Fruit fly (Drosophila melanogaster) whole organism, prepupa: ENCODE data around the gene Ugt36A1.

ENCODE experiments used
- Blimp-1 ChIP-seq: fragments of 200-800 bp; sonication (Bioruptor generic); optimal IDR thresholded peaks from 3 replicates; lab custom pipeline; 2017; ENCODE audit warnings: missing biosample characterization, missing genetic modification characterization, mild to moderate bottlenecking, moderate library complexity, missing genetic modification reagents
- CG10631 ChIP-seq: fragments of 200-800 bp; sonication (Bioruptor generic); optimal IDR thresholded peaks from 2 replicates; lab custom pipeline; 2016; ENCODE audit warnings: missing biosample characterization, missing genetic modification characterization
- CG11902 ChIP-seq: fragments of 200-800 bp; sonication (Bioruptor generic); optimal IDR thresholded peaks from 3 replicates; lab custom pipeline; 2016; ENCODE audit warnings: missing biosample characterization, missing genetic modification characterization
- CG15336 ChIP-seq: fragments of 200-800 bp; sonication (Bioruptor generic); IDR thresholded peaks from 2 replicates; pipeline ENCODE4 v1.3.6; 2022; ENCODE audit warnings: missing biosample characterization, missing genetic modification characterization
- CG1621 ChIP-seq: fragments of 200-800 bp; sonication (Bioruptor generic); optimal IDR thresholded peaks from 3 replicates; lab custom pipeline; 2018; ENCODE audit warnings: missing biosample characterization, mild to moderate bottlenecking, missing genetic modification characterization
- CG3032 ChIP-seq: fragments of 200-800 bp; optimal IDR thresholded peaks from 2 replicates; lab custom pipeline; 2019; ENCODE audit warnings: missing biosample characterization, mild to moderate bottlenecking, missing genetic modification characterization, moderate library complexity
- CG31627 ChIP-seq: fragments of 200-800 bp; sonication (Bioruptor generic); optimal IDR thresholded peaks from 3 replicates; lab custom pipeline; 2016; ENCODE audit warnings: missing biosample characterization, missing genetic modification characterization
- CG32006 ChIP-seq: fragments of 200-800 bp; sonication (Bioruptor generic); optimal IDR thresholded peaks from 3 replicates; lab custom pipeline; 2017; ENCODE audit warnings: missing biosample characterization, mild to moderate bottlenecking, missing genetic modification characterization
- CG34406 ChIP-seq: fragments of 200-800 bp; sonication (Bioruptor generic); optimal IDR thresholded peaks from 3 replicates; lab custom pipeline; 2016; ENCODE audit warnings: missing biosample characterization, missing genetic modification characterization
- CG3919 ChIP-seq: fragments of 200-800 bp; sonication (Bioruptor generic); optimal IDR thresholded peaks from 3 replicates; lab custom pipeline; 2016; ENCODE audit warnings: missing biosample characterization, missing genetic modification characterization
- CG4318 ChIP-seq: fragments of 200-800 bp; sonication (Bioruptor generic); optimal IDR thresholded peaks from 3 replicates; lab custom pipeline; 2017; ENCODE audit warnings: missing biosample characterization, mild to moderate bottlenecking, missing genetic modification characterization
- CG6163 ChIP-seq: fragments of 200-800 bp; sonication (Bioruptor generic); IDR thresholded peaks from 3 replicates; pipeline ENCODE4 v1.3.6; 2022; ENCODE audit warnings: missing biosample characterization, missing genetic modification characterization
- CG6808 ChIP-seq: fragments of 200-800 bp; sonication (Bioruptor generic); optimal IDR thresholded peaks from 3 replicates; lab custom pipeline; 2017; ENCODE audit warnings: missing biosample characterization, missing genetic modification characterization, mild to moderate bottlenecking, moderate library complexity, missing genetic modification reagents
- CG6854 ChIP-seq: fragments of 200-800 bp; sonication (Bioruptor generic); optimal IDR thresholded peaks from 2 replicates; lab custom pipeline; 2017; ENCODE audit warnings: missing biosample characterization, mild to moderate bottlenecking, missing genetic modification characterization
- CG7368 ChIP-seq: fragments of 200-800 bp; sonication (Bioruptor generic); optimal IDR thresholded peaks from 3 replicates; lab custom pipeline; 2016; ENCODE audit warnings: missing biosample characterization, missing genetic modification characterization
- CG8319 ChIP-seq: fragments of 200-800 bp; sonication (Bioruptor generic); optimal IDR thresholded peaks from 3 replicates; lab custom pipeline; 2016; ENCODE audit warnings: missing biosample characterization, missing genetic modification characterization
- Eip78C ChIP-seq: fragments of 200-800 bp; sonication (Bioruptor generic); peaks from one replicate; lab custom pipeline; 2016; ENCODE audit warnings: missing biosample characterization, missing genetic modification characterization
- Ets21C ChIP-seq: fragments of 200-800 bp; sonication (Bioruptor generic); optimal IDR thresholded peaks from 3 replicates; lab custom pipeline; 2016; ENCODE audit warnings: missing biosample characterization, missing genetic modification characterization
- Ets96B ChIP-seq: fragments of 200-800 bp; optimal IDR thresholded peaks from 2 replicates; lab custom pipeline; 2019; ENCODE audit warnings: missing biosample characterization, mild to moderate bottlenecking, missing genetic modification characterization, moderate library complexity
- Gug ChIP-seq: fragments of 200-800 bp; sonication (Bioruptor generic); IDR thresholded peaks from 2 replicates; pipeline ENCODE4 v1.3.6; 2022; ENCODE audit warnings: missing biosample characterization, missing genetic modification characterization
- Hr4 ChIP-seq: fragments of 200-800 bp; sonication (Bioruptor generic); optimal IDR thresholded peaks from 3 replicates; lab custom pipeline; 2016; ENCODE audit warnings: missing biosample characterization, missing genetic modification characterization
- Lpt ChIP-seq: fragments of 200-800 bp; sonication (Bioruptor generic); optimal IDR thresholded peaks from 3 replicates; lab custom pipeline; 2016; ENCODE audit warnings: missing biosample characterization, missing genetic modification characterization
- Sox102F ChIP-seq: fragments of 200-800 bp; sonication (Bioruptor generic); optimal IDR thresholded peaks from 2 replicates; lab custom pipeline; 2016; ENCODE audit warnings: missing biosample characterization, mild to moderate bottlenecking, missing genetic modification characterization
- Sox14 ChIP-seq: fragments of 200-800 bp; sonication (Bioruptor generic); optimal IDR thresholded peaks from 3 replicates; lab custom pipeline; 2016; ENCODE audit warnings: missing biosample characterization, missing genetic modification characterization
- Sox15 ChIP-seq: fragments of 200-800 bp; sonication (Bioruptor generic); optimal IDR thresholded peaks from 3 replicates; lab custom pipeline; 2016; ENCODE audit warnings: missing biosample characterization, missing genetic modification characterization
- dsx ChIP-seq: fragments of 200-800 bp; optimal IDR thresholded peaks from 3 replicates; lab custom pipeline; 2019; ENCODE audit warnings: missing biosample characterization, mild to moderate bottlenecking, missing genetic modification characterization, moderate library complexity; ENCODE audit not compliant: poor library complexity, severe bottlenecking
- eg ChIP-seq: fragments of 200-800 bp; sonication (Bioruptor generic); IDR thresholded peaks from 3 replicates; pipeline ENCODE4 v1.3.6; 2022; ENCODE audit warnings: missing biosample characterization, missing genetic modification characterization
- fd85E ChIP-seq: fragments of 200-800 bp; sonication (Bioruptor generic); optimal IDR thresholded peaks from 3 replicates; lab custom pipeline; 2016; ENCODE audit warnings: missing biosample characterization, missing genetic modification characterization
- fkh ChIP-seq: fragments of 200-800 bp; sonication (Bioruptor generic); optimal IDR thresholded peaks from 3 replicates; lab custom pipeline; 2017; ENCODE audit warnings: missing biosample characterization, mild to moderate bottlenecking, missing genetic modification characterization, moderate library complexity
- lz ChIP-seq: fragments of 200-800 bp; sonication (Bioruptor generic); optimal IDR thresholded peaks from 3 replicates; lab custom pipeline; 2016; ENCODE audit warnings: missing biosample characterization, missing genetic modification characterization
- net ChIP-seq: fragments of 200-800 bp; sonication (Bioruptor generic); optimal IDR thresholded peaks from 3 replicates; lab custom pipeline; 2016; ENCODE audit warnings: missing biosample characterization, missing genetic modification characterization
- salr ChIP-seq, 2 experiments: fragments of 200-800 bp; sonication (Bioruptor generic); optimal IDR thresholded peaks; 3 replicates each; lab custom pipeline; 2016 to 2018; ENCODE audit warnings: missing biosample characterization in 2 of 2, missing genetic modification characterization in 2 of 2, mild to moderate bottlenecking in 1 of 2
- spab ChIP-seq: fragments of 200-800 bp; sonication (Bioruptor generic); optimal IDR thresholded peaks from 2 replicates; lab custom pipeline; 2017; ENCODE audit warnings: missing biosample characterization, mild to moderate bottlenecking, missing genetic modification characterization, missing genetic modification reagents
- svp ChIP-seq: fragments of 200-800 bp; sonication (Bioruptor generic); peaks from one replicate; lab custom pipeline; 2016; ENCODE audit warnings: missing biosample characterization, missing genetic modification characterization
- topi ChIP-seq: fragments of 200-800 bp; sonication (Bioruptor generic); optimal IDR thresholded peaks from 3 replicates; lab custom pipeline; 2016; ENCODE audit warnings: missing biosample characterization, missing genetic modification characterization
- vri ChIP-seq: fragments of 200-800 bp; sonication (Bioruptor generic); optimal IDR thresholded peaks from 3 replicates; lab custom pipeline; 2016; ENCODE audit warnings: missing biosample characterization, mild to moderate bottlenecking, missing genetic modification characterization

The Ugt36A1 gene

DNA sequence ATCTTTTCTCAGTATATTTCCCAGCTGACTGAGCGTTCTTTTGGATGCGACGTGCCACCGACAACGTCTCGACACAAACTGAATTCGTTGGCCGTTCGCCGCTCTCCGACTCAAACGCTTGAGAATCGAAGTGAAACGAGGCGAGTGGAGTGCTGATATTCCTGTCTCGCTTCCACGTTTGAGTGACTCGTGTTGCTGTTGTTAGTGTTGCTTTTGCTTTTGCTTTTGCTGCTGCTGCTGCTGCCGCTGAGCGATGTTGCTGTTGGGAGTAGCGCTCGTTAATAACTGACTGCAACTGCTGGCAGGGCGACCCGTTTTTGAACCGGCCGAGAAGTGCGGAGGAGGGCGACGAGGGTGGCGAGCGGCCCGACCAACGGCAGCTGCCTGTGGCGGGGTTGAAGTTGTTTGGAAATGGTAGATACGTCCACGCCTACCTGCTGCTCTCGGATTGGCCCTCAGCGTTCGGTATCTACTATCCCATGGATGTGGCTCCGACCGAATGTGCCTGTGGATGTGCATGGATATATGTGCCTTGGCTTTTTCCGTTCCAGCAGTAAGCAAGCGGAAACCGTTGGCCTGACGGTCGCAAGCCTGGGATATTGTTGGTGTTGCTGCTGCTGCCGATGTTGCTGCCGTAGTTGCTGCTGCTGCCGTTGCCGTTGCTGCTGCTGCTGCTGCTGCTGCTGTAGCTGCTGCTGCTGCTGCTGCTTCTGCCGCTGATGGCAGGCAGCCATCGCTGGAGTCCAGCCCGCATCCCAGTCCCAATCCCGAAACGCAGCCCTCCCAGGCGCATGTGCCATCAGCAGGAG, 12.2 kb upstream of the Ugt36A1 start, which contains the start of gene odd:
Gene odd, minus strand, starts transcription at position 295 of the 809 bp plus-strand sequence.
- TF ChIP-seq Hr4 (GFP tag; lab: Kevin White, UChicago) (no peak), eg (GFP tag; lab: Robert Waterston, UW) (0 out of 3 replicates have a peak, but pooled peaks have one; percentile 37), Sox102F (GFP tag; lab: Kevin White, UChicago) (no peak), CG6163 (GFP tag; lab: Robert Waterston, UW) (peak; percentile 28; the same call in 1 of the 3 replicates), salr (GFP tag; optimal IDR thresholded peaks at IDR 0.05; lab: Kevin White, UChicago) (no peak), CG3919 (GFP tag; lab: Kevin White, UChicago) (peak; percentile 19), Lpt (no peak), lz (no peak), spab (GFP tag; lab: Kevin White, UChicago) (no peak), CG11902 (GFP tag; lab: Kevin White, UChicago) (no peak), topi (no peak), Gug (GFP tag; lab: Robert Waterston, UW) (no peak), CG32006 (GFP tag; lab: Kevin White, UChicago) (no peak), CG7368 (GFP tag; lab: Kevin White, UChicago) (no peak), Ets96B (tag; lab: Kevin White, UChicago) (no peak), Eip78C (GFP tag; lab: Kevin White, UChicago) (peak; percentile 11), CG4318 (GFP tag; lab: Kevin White, UChicago) (no peak), CG31627 (no peak), Sox14 (GFP tag; lab: Kevin White, UChicago) (no peak), CG1621 (tag; lab: Kevin White, UChicago) (peak; percentile 12), CG15336 (GFP tag; lab: Robert Waterston, UW) (no peak), CG6854 (GFP tag; lab: Kevin White, UChicago) (peak; percentile 7), dsx (GFP tag; lab: Kevin White, UChicago) (peak; percentile 27)

DNA sequence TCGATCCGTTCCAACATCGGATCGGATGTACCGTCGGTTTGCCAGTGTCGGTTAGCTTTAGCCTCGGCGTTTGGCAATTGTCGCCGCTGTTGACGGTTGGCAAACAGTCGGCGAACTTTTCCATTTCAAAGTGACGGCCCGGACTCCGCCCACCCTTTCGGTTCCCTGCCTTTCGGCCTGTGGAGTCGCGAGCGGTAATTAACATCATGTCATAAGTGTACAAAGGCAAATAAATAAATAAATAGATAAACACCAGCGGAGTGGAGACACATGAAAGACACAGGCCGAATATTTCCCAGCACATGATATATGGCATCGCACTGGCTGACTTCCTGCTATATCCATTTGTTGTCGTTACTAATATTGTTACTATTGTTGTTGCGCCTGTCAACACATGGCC, 10.1 kb upstream of the Ugt36A1 start:
- TF ChIP-seq net (GFP tag; lab: Kevin White, UChicago): no peak
- TF ChIP-seq Eip78C (GFP tag; lab: Kevin White, UChicago): peak; percentile 4
- peak; percentile 50 for TF ChIP-seq fkh (GFP tag; lab: Kevin White, UChicago)

DNA sequence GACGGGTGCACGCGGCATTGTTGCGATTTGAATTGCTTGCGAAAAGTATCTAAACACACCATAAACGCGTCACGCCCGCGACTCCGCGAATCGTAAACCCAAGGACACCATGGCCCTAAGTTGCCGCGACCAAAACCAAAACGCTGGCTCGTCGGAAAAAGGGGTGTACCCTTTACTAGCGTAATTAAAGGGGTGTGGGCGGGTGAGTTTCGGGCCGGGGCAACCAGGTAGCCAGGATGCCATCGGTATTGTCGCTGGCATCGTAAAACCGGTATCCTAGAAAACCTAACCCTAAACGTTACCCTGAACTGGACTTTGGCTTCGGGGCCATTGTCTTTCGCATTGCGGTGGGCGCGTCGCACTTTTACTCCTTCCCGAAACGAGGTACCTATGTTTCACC, 8.3 kb upstream of the Ugt36A1 start:
- TF ChIP-seq Ets96B (tag; lab: Kevin White, UChicago) (no peak), CG6854 (GFP tag; lab: Kevin White, UChicago) (no peak), CG8319 (GFP tag; lab: Kevin White, UChicago) (no peak), CG7368 (GFP tag; lab: Kevin White, UChicago) (no peak), dsx (GFP tag; lab: Kevin White, UChicago) (no peak), CG34406 (GFP tag; lab: Kevin White, UChicago) (no peak), CG3032 (no peak), Blimp-1 (no peak), Sox102F (GFP tag; lab: Kevin White, UChicago) (no peak), CG10631 (no peak)
- TF ChIP-seq, all 60 proteins: peak for 0

DNA sequence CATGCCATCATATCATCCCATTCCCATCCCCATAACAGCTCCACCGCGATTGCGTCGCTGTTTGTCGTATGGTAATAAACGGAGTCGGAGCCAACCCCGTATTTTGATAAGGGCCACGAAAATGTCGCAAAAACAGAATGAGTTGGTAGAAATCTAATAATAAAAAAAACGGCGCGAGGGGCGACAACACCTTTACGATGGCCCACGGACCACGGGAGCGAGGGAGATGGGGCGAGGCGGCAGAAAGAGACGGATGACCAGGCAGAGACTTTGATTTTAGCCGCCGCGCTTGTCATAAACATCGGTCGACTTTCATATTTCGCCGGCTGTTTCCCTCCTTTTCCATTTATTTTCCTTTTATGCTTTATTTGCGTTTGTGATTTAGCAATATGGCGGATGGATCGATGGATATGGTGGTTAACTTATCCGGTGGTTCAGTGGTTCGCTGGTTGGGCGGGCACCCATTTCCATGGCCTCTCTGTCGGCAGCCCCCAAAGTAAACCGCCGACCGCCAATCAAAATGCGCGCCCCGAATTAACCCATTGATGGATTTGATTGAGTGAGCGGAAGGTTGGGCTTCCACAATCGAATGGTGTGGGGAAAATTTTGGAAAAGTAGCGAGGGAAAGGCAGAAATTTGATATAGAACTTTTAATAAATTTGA, 7.0 kb upstream of the Ugt36A1 start:
- TF ChIP-seq Ets21C (GFP tag; lab: Kevin White, UChicago): no peak
- no peak for TF ChIP-seq fd85E (GFP tag; lab: Kevin White, UChicago)
- no peak for TF ChIP-seq Sox15 (GFP tag; lab: Kevin White, UChicago)
- no peak for TF ChIP-seq CG15336 (GFP tag; lab: Robert Waterston, UW)
- TF ChIP-seq CG3032: no peak
- no peak for TF ChIP-seq spab (GFP tag; lab: Kevin White, UChicago)
- peak; percentile 7 for TF ChIP-seq vri (GFP tag; lab: Kevin White, UChicago)
- TF ChIP-seq CG6808 (GFP tag; lab: Kevin White, UChicago): no peak
- TF ChIP-seq CG4318 (GFP tag; lab: Kevin White, UChicago): no peak
- no peak for TF ChIP-seq CG7368 (GFP tag; lab: Kevin White, UChicago)
- peak; percentile 60 for TF ChIP-seq fkh (GFP tag; lab: Kevin White, UChicago)
- TF ChIP-seq Ets96B (tag; lab: Kevin White, UChicago): no peak
- no peak for TF ChIP-seq svp
